Fruit fly (Drosophila melanogaster) whole organism, embryonic: Measurements from ENCODE around the gene CG10602.

ENCODE experiments used
- Ada2b ChIP-seq: fragments of 200-800 bp; sonication (Bioruptor generic); IDR thresholded peaks from 2 replicates; pipeline ENCODE4 v1.3.6; 2022; ENCODE audit warnings: missing biosample characterization, missing genetic modification characterization
- Atf6 ChIP-seq: fragments of 200-800 bp; sonication (Bioruptor generic); IDR thresholded peaks from 2 replicates; pipeline ENCODE4 v1.3.6; 2022; ENCODE audit warnings: missing biosample characterization, missing genetic modification characterization
- BEAF-32 ChIP-seq: fragments of 200-800 bp; sonication (Bioruptor generic); optimal IDR thresholded peaks from 3 replicates; lab custom pipeline; 2017; ENCODE audit warnings: missing biosample characterization, missing genetic modification characterization, mild to moderate bottlenecking, moderate library complexity, missing genetic modification reagents
- CG10543 ChIP-seq: fragments of 200-800 bp; sonication (Bioruptor generic); optimal IDR thresholded peaks from 3 replicates; lab custom pipeline; 2017; ENCODE audit warnings: missing biosample characterization, mild to moderate bottlenecking, missing genetic modification characterization, moderate library complexity
- CG11093 ChIP-seq: fragments of 200-800 bp; sonication (Bioruptor generic); IDR thresholded peaks from 3 replicates; pipeline ENCODE4 v1.3.6; 2022; ENCODE audit warnings: missing biosample characterization, missing genetic modification characterization
- CG13287 ChIP-seq: fragments of 200-800 bp; sonication (Bioruptor generic); IDR thresholded peaks from 2 replicates; pipeline ENCODE4 v1.3.6; 2022; ENCODE audit warnings: missing biosample characterization, missing genetic modification characterization; ENCODE audit not compliant: partially characterized antibody
- CG13624 ChIP-seq: fragments of 200-800 bp; sonication (Bioruptor generic); optimal IDR thresholded peaks from 2 replicates; lab custom pipeline; 2016; ENCODE audit warnings: missing biosample characterization, missing genetic modification characterization
- CG15011 ChIP-seq: fragments of 200-800 bp; sonication (Bioruptor generic); optimal IDR thresholded peaks from 3 replicates; lab custom pipeline; 2018; ENCODE audit warnings: missing biosample characterization, mild to moderate bottlenecking, missing genetic modification characterization
- CG17359 ChIP-seq: fragments of 200-800 bp; sonication (Bioruptor generic); optimal IDR thresholded peaks from 3 replicates; lab custom pipeline; 2018; ENCODE audit warnings: missing biosample characterization, mild to moderate bottlenecking, missing genetic modification characterization, moderate library complexity
- CG18262 ChIP-seq: fragments of 200-800 bp; optimal IDR thresholded peaks from 3 replicates; lab custom pipeline; 2019; ENCODE audit warnings: missing biosample characterization, mild to moderate bottlenecking, missing genetic modification characterization, moderate library complexity
- CG31365 ChIP-seq: fragments of 200-800 bp; sonication (Bioruptor generic); optimal IDR thresholded peaks from 2 replicates; lab custom pipeline; 2018; ENCODE audit warnings: missing biosample characterization, mild to moderate bottlenecking, missing genetic modification characterization
- CG34376 ChIP-seq: fragments of 200-800 bp; sonication (Bioruptor generic); optimal IDR thresholded peaks from 2 replicates; lab custom pipeline; 2018; ENCODE audit warnings: missing biosample characterization, mild to moderate bottlenecking, missing genetic modification characterization
- CG4820 ChIP-seq: fragments of 200-800 bp; sonication (Bioruptor generic); optimal IDR thresholded peaks from 3 replicates; lab custom pipeline; 2016; ENCODE audit warnings: missing biosample characterization, missing genetic modification characterization
- CG7786 ChIP-seq: fragments of 200-800 bp; sonication (Bioruptor generic); optimal IDR thresholded peaks from 2 replicates; lab custom pipeline; 2016; ENCODE audit warnings: missing biosample characterization, missing genetic modification characterization
- CG8089 ChIP-seq: fragments of 200-800 bp; sonication (Bioruptor generic); optimal IDR thresholded peaks from 3 replicates; lab custom pipeline; 2016; ENCODE audit warnings: missing biosample characterization, missing genetic modification characterization
- CG8765 ChIP-seq: fragments of 200-800 bp; sonication (Bioruptor generic); IDR thresholded peaks from 2 replicates; pipeline ENCODE4 v1.3.6; 2022; ENCODE audit warnings: missing biosample characterization, missing genetic modification characterization
- CG9437 ChIP-seq: fragments of 200-800 bp; sonication (Bioruptor generic); optimal IDR thresholded peaks from 2 replicates; lab custom pipeline; 2018; ENCODE audit warnings: missing biosample characterization, mild to moderate bottlenecking, missing genetic modification characterization
- CG9609 ChIP-seq: fragments of 200-800 bp; sonication (Bioruptor generic); optimal IDR thresholded peaks from 3 replicates; lab custom pipeline; 2016; ENCODE audit warnings: missing biosample characterization, missing genetic modification characterization
- CTCF ChIP-seq: fragments of 200-800 bp; sonication (Bioruptor generic); optimal IDR thresholded peaks from 2 replicates; lab custom pipeline; 2017; ENCODE audit warnings: missing biosample characterization, mild to moderate bottlenecking, missing genetic modification characterization, moderate library complexity
- D19B ChIP-seq: fragments of 200-800 bp; sonication (Bioruptor generic); optimal IDR thresholded peaks from 2 replicates; lab custom pipeline; 2017; ENCODE audit warnings: missing biosample characterization, mild to moderate bottlenecking, missing genetic modification characterization
- Dp ChIP-seq: fragments of 200-800 bp; sonication (Bioruptor generic); optimal IDR thresholded peaks from 2 replicates; lab custom pipeline; 2018; ENCODE audit warnings: missing biosample characterization, mild to moderate bottlenecking, missing genetic modification characterization, moderate library complexity
- Hey ChIP-seq: fragments of 200-800 bp; sonication (Bioruptor generic); optimal IDR thresholded peaks from 3 replicates; lab custom pipeline; 2018; ENCODE audit warnings: missing biosample characterization, mild to moderate bottlenecking, missing genetic modification characterization
- Hmr ChIP-seq: fragments of 200-800 bp; sonication (Bioruptor generic); optimal IDR thresholded peaks from 3 replicates; lab custom pipeline; 2017; ENCODE audit warnings: mild to moderate bottlenecking, missing biosample characterization, missing genetic modification reagents, missing genetic modification characterization
- Hr3 ChIP-seq: fragments of 200-800 bp; sonication (Bioruptor generic); optimal IDR thresholded peaks from 3 replicates; lab custom pipeline; 2016; ENCODE audit warnings: missing biosample characterization, missing genetic modification characterization
- Nf-YA ChIP-seq: fragments of 200-800 bp; sonication (Bioruptor generic); IDR thresholded peaks from 2 replicates; pipeline ENCODE4 v1.3.6; 2022; ENCODE audit warnings: missing biosample characterization, missing genetic modification characterization
- Nf-YB ChIP-seq: fragments of 200-800 bp; sonication (Bioruptor generic); optimal IDR thresholded peaks from 3 replicates; lab custom pipeline; 2019; ENCODE audit warnings: missing biosample characterization, mild to moderate bottlenecking, missing genetic modification characterization, moderate library complexity
- Oli ChIP-seq: fragments of 200-800 bp; sonication (Bioruptor generic); optimal IDR thresholded peaks from 2 replicates; lab custom pipeline; 2018; ENCODE audit warnings: missing biosample characterization, mild to moderate bottlenecking, missing genetic modification characterization, moderate library complexity
- Poxn ChIP-seq: fragments of 200-800 bp; sonication (Bioruptor generic); IDR thresholded peaks from 2 replicates; pipeline ENCODE4 v1.3.6; 2022; ENCODE audit warnings: missing biosample characterization, missing genetic modification characterization
- Ptx1 ChIP-seq: fragments of 200-800 bp; sonication (Bioruptor generic); IDR thresholded peaks from 2 replicates; pipeline ENCODE4 v1.3.6; 2022; ENCODE audit warnings: missing biosample characterization, missing genetic modification characterization
- Ravus ChIP-seq: fragments of 200-800 bp; sonication (Bioruptor generic); IDR thresholded peaks from 2 replicates; pipeline ENCODE4 v1.3.6; 2022; ENCODE audit warnings: missing biosample characterization, missing genetic modification characterization
- Rx ChIP-seq: fragments of 200-800 bp; sonication (Bioruptor generic); IDR thresholded peaks from 2 replicates; pipeline ENCODE4 v1.3.6; 2022; ENCODE audit warnings: missing biosample characterization, missing genetic modification characterization
- Ssrp ChIP-seq: fragments of 200-800 bp; sonication (Bioruptor generic); optimal IDR thresholded peaks from 2 replicates; lab custom pipeline; 2018; ENCODE audit warnings: missing biosample characterization, mild to moderate bottlenecking, missing genetic modification characterization, moderate library complexity
- Trl ChIP-seq, 3 experiments: fragments of >200 bp in 2 of 3; fragments of 200-800 bp in 1 of 3; sonication (Bioruptor generic) in 1 of 3; optimal IDR thresholded peaks; 2 replicates in 1 of 3; 3 replicates in 2 of 3; lab custom pipeline; 2016 to 2017; ENCODE audit warnings: missing biosample characterization in 1 of 3, missing genetic modification characterization in 1 of 3
- Usf ChIP-seq: fragments of 200-800 bp; sonication (Bioruptor generic); optimal IDR thresholded peaks from 2 replicates; lab custom pipeline; 2017; ENCODE audit warnings: missing genotype, missing biosample characterization, missing genetic modification characterization
- ac ChIP-seq: fragments of 200-800 bp; sonication (Bioruptor generic); optimal IDR thresholded peaks from 3 replicates; lab custom pipeline; 2017; ENCODE audit warnings: missing biosample characterization, mild to moderate bottlenecking, missing genetic modification characterization
- amos ChIP-seq: fragments of 200-800 bp; sonication (Bioruptor generic); IDR thresholded peaks from 2 replicates; pipeline ENCODE4 v1.3.6; 2022; ENCODE audit warnings: missing biosample characterization, missing genetic modification characterization; ENCODE audit not compliant: partially characterized antibody
- caup ChIP-seq: fragments of 200-800 bp; sonication (Bioruptor generic); optimal IDR thresholded peaks from 3 replicates; lab custom pipeline; 2017; ENCODE audit warnings: missing biosample characterization, mild to moderate bottlenecking, missing genetic modification characterization, moderate library complexity; ENCODE audit not compliant: severe bottlenecking
- crol ChIP-seq: fragments of 200-800 bp; sonication (Bioruptor generic); IDR thresholded peaks from 2 replicates; pipeline ENCODE4 v1.3.6; 2022; ENCODE audit warnings: missing biosample characterization, missing genetic modification characterization
- ems ChIP-seq: fragments of 200-800 bp; sonication (Bioruptor generic); optimal IDR thresholded peaks from 3 replicates; lab custom pipeline; 2016; ENCODE audit warnings: missing biosample characterization, missing genetic modification characterization
- esg ChIP-seq: fragments of 200-800 bp; sonication (Bioruptor generic); conservative IDR thresholded peaks from 2 replicates; pipeline ENCODE4 v1.3.6; 2022; ENCODE audit warnings: missing biosample characterization, missing genetic modification characterization
- fd96Cb ChIP-seq: fragments of 200-800 bp; sonication (Bioruptor generic); optimal IDR thresholded peaks from 2 replicates; lab custom pipeline; 2018; ENCODE audit warnings: missing biosample characterization, mild to moderate bottlenecking, missing genetic modification characterization, moderate library complexity
- hb ChIP-seq: fragments of 200-800 bp; sonication (Bioruptor generic); IDR thresholded peaks from 3 replicates; pipeline ENCODE4 v1.3.6; 2022; ENCODE audit warnings: missing biosample characterization, missing genetic modification characterization; ENCODE audit not compliant: partially characterized antibody
- jigr1 ChIP-seq: fragments of 200-800 bp; sonication (Bioruptor generic); IDR thresholded peaks from 3 replicates; pipeline ENCODE4 v1.3.6; 2022; ENCODE audit warnings: missing biosample characterization, missing genetic modification characterization
- klu ChIP-seq: fragments of 200-800 bp; sonication (Bioruptor generic); IDR thresholded peaks from 2 replicates; pipeline ENCODE4 v1.3.6; 2022; ENCODE audit warnings: missing biosample characterization, missing genetic modification characterization
- lola ChIP-seq, 3 experiments: fragments of >200 bp in 2 of 3; fragments of 200-800 bp in 1 of 3; sonication (Bioruptor generic) in 1 of 3; optimal IDR thresholded peaks; 2 replicates each; lab custom pipeline; 2017 to 2019; ENCODE audit warnings: missing biosample characterization in 3 of 3, missing genetic modification characterization in 3 of 3, mild to moderate bottlenecking in 1 of 3, moderate library complexity in 1 of 3
- peb ChIP-seq: fragments of 200-800 bp; sonication (Bioruptor generic); IDR thresholded peaks from 2 replicates; pipeline ENCODE4 v1.3.6; 2022; ENCODE audit warnings: missing biosample characterization, missing genetic modification characterization
- ranshi ChIP-seq: fragments of 200-800 bp; sonication (Bioruptor generic); IDR thresholded peaks from 2 replicates; pipeline ENCODE4 v1.3.6; 2022; ENCODE audit warnings: missing biosample characterization, missing genetic modification characterization
- toy ChIP-seq: fragments of 200-800 bp; sonication (Bioruptor generic); IDR thresholded peaks from 2 replicates; pipeline ENCODE4 v1.3.6; 2022; ENCODE audit warnings: missing biosample characterization, missing genetic modification characterization
- trem ChIP-seq: fragments of 200-800 bp; optimal IDR thresholded peaks from 3 replicates; lab custom pipeline; 2019; ENCODE audit warnings: missing biosample characterization, mild to moderate bottlenecking, missing genetic modification characterization, moderate library complexity
- vvl ChIP-seq: fragments of 200-800 bp; sonication (Bioruptor generic); IDR thresholded peaks from 2 replicates; pipeline ENCODE4 v1.3.6; 2022; ENCODE audit warnings: missing biosample characterization, missing genetic modification characterization

Gene CG10602

dm6 chr2L:18881014-18881660 lies 22.1 kb upstream of the CG10602 start, which contains the start of gene tup (continued):
- TF ChIP-seq Ssrp (tag; lab: Kevin White, UChicago) (no peak), Ptx1 (GFP tag; lab: Robert Waterston, UW) (no peak), CG8765 (GFP tag; lab: Robert Waterston, UW) (no peak), D19B (GFP tag; lab: Kevin White, UChicago) (no peak), amos (GFP tag; lab: Robert Waterston, UW) (peak; percentile 27; the same call in 1 of the 2 replicates), CG10543 (GFP tag; lab: Kevin White, UChicago) (peak; percentile 71), Rx (GFP tag; lab: Robert Waterston, UW) (no peak), crol (GFP tag; lab: Robert Waterston, UW) (peak; percentile 100), Trl (optimal IDR thresholded peaks at IDR 0.05; lab: Kevin White, UChicago) (peak; percentile 2 to 7), Trl (GFP tag; optimal IDR thresholded peaks at IDR 0.05; lab: Kevin White, UChicago) (no peak), CG13624 (GFP tag; lab: Kevin White, UChicago) (no peak), esg (GFP tag; lab: Robert Waterston, UW) (peak; percentile 29), Ada2b (GFP tag; lab: Robert Waterston, UW) (no peak), CG15011 (GFP tag; lab: Kevin White, UChicago) (no peak), CG8089 (GFP tag; lab: Kevin White, UChicago) (no peak), caup (GFP tag; lab: Kevin White, UChicago) (peak; percentile 23), Nf-YB (GFP tag; lab: Kevin White, UChicago) (peak; percentile 99), CG18262 (no peak), CG9437 (GFP tag; lab: Kevin White, UChicago) (no peak), peb (GFP tag; lab: Robert Waterston, UW) (no peak), Poxn (GFP tag; lab: Robert Waterston, UW) (no peak), lola (GFP tag; optimal IDR thresholded peaks at IDR 0.05; lab: Kevin White, UChicago) (no peak), Usf (no peak), ranshi (GFP tag; lab: Robert Waterston, UW) (no peak), CG4820 (GFP tag; lab: Kevin White, UChicago) (no peak), Hmr (GFP tag; lab: Kevin White, UChicago) (peak; percentile 2), CTCF (no peak), toy (GFP tag; lab: Robert Waterston, UW) (no peak), Nf-YA (no peak; the same call in 1 of the 2 replicates), Dp (no peak), Hr3 (no peak), fd96Cb (no peak), CG13287 (GFP tag; lab: Robert Waterston, UW) (peak; percentile 32; the same call in 1 of the 2 replicates), ems (GFP tag; lab: Kevin White, UChicago) (no peak), BEAF-32 (GFP tag; lab: Kevin White, UChicago) (no peak), CG9609 (GFP tag; lab: Kevin White, UChicago) (no peak), CG7786 (no peak), Oli (tag; lab: Kevin White, UChicago) (no peak), Hey (tag; lab: Kevin White, UChicago) (no peak), CG31365 (tag; lab: Kevin White, UChicago) (no peak), vvl (GFP tag; lab: Robert Waterston, UW) (peak; percentile 55), klu (GFP tag; lab: Robert Waterston, UW) (no peak), jigr1 (GFP tag; lab: Robert Waterston, UW) (no peak), ac (peak; percentile 84), Ravus (GFP tag; lab: Robert Waterston, UW) (no peak), hb (GFP tag; lab: Robert Waterston, UW) (no peak), CG17359 (no peak), CG11093 (GFP tag; lab: Robert Waterston, UW) (no peak), Atf6 (GFP tag; lab: Robert Waterston, UW) (0 out of 2 replicates have a peak, but pooled peaks have one; percentile 24), CG34376 (GFP tag; lab: Kevin White, UChicago) (no peak), trem (tag; lab: Kevin White, UChicago) (no peak)
